Worm (Caenorhabditis elegans): Measurements from ENCODE around the gene pod-2.

The pod-2 gene

ce11 chrII:1151810-1152209, 15.2 kb downstream of the pod-2 start:
- TF ChIP-seq F13C5.2 (tag; optimal IDR thresholded peaks at IDR 0.05) (no peak), tbx-11 (GFP tag; IDR thresholded peaks at IDR 0.05) (no peak)

ce11 chrII:1152732-1153131, 16.1 kb downstream of the pod-2 start:
- TF ChIP-seq ets-7 (tag; optimal IDR thresholded peaks at IDR 0.05) (no peak), flt-1 (GFP tag; IDR thresholded peaks at IDR 0.05) (no peak), F13C5.2 (tag; optimal IDR thresholded peaks at IDR 0.05) (no peak), scrt-1 (GFP tag; IDR thresholded peaks at IDR 0.05) (no peak), tbx-37 (GFP tag; conservative IDR thresholded peaks at IDR 0.05) (no peak)

ce11 chrII:1153299-1153698, 16.7 kb downstream of the pod-2 start:
- TF ChIP-seq hnd-1 (tag; optimal IDR thresholded peaks at IDR 0.05) (no peak), aly-1 (tag; optimal IDR thresholded peaks at IDR 0.05) (no peak), hmg-4 (GFP tag; optimal IDR thresholded peaks at IDR 0.05) (no peak), ceh-36 (tag; optimal IDR thresholded peaks at IDR 0.05) (no peak), B0310.2 (tag; optimal IDR thresholded peaks at IDR 0.05) (no peak), flt-1 (GFP tag; IDR thresholded peaks at IDR 0.05) (peak; percentile 34; the same call in 1 of the 2 replicates), F13C5.2 (tag; optimal IDR thresholded peaks at IDR 0.05) (no peak), scrt-1 (GFP tag; IDR thresholded peaks at IDR 0.05) (0 out of 2 replicates have a peak, but pooled peaks have one; percentile 13)

ce11 chrII:1157135-1157534, 20.6 kb downstream of the pod-2 start:
- no peak for TF ChIP-seq ceh-36 (tag; optimal IDR thresholded peaks at IDR 0.05)
- no peak for TF ChIP-seq ets-7 (tag; optimal IDR thresholded peaks at IDR 0.05)
- no peak for TF ChIP-seq hmg-4 (GFP tag; optimal IDR thresholded peaks at IDR 0.05)
- TF ChIP-seq tra-4 (tag; optimal IDR thresholded peaks at IDR 0.05) = no peak
- no peak for TF ChIP-seq tbx-37 (GFP tag; conservative IDR thresholded peaks at IDR 0.05)
- no peak for TF ChIP-seq aly-1 (tag; optimal IDR thresholded peaks at IDR 0.05)
- no peak for TF ChIP-seq ama-1 (optimal IDR thresholded peaks at IDR 0.05)
- TF ChIP-seq hnd-1 (tag; optimal IDR thresholded peaks at IDR 0.05) = no peak
- TF ChIP-seq scrt-1 (GFP tag; IDR thresholded peaks at IDR 0.05) = no peak
- TF ChIP-seq B0310.2 (tag; optimal IDR thresholded peaks at IDR 0.05) = no peak

ce11 chrII:1159718-1160117, 23.1 kb downstream of the pod-2 start:
- TF ChIP-seq ets-7 (tag; optimal IDR thresholded peaks at IDR 0.05) = no peak
- no peak for TF ChIP-seq pes-1 (GFP tag; IDR thresholded peaks at IDR 0.05)
- TF ChIP-seq aly-1 (tag; optimal IDR thresholded peaks at IDR 0.05) = no peak
- TF ChIP-seq scrt-1 (GFP tag; IDR thresholded peaks at IDR 0.05) = no peak
- no peak for TF ChIP-seq tbx-37 (GFP tag; conservative IDR thresholded peaks at IDR 0.05)
- no peak for TF ChIP-seq F13C5.2 (tag; optimal IDR thresholded peaks at IDR 0.05)
- no peak for TF ChIP-seq hnd-1 (tag; optimal IDR thresholded peaks at IDR 0.05)
- no peak for TF ChIP-seq sea-1 (GFP tag; conservative IDR thresholded peaks at IDR 0.05)
- TF ChIP-seq ceh-36 (tag; optimal IDR thresholded peaks at IDR 0.05) = no peak
- no peak for TF ChIP-seq tbx-11 (GFP tag; IDR thresholded peaks at IDR 0.05)
- TF ChIP-seq flt-1 (GFP tag; IDR thresholded peaks at IDR 0.05) = no peak
- TF ChIP-seq hmbx-1 (tag; optimal IDR thresholded peaks at IDR 0.05) = no peak
- no peak for TF ChIP-seq ama-1 (optimal IDR thresholded peaks at IDR 0.05)
- no peak for TF ChIP-seq B0310.2 (tag; optimal IDR thresholded peaks at IDR 0.05)
- no peak for TF ChIP-seq tra-4 (tag; optimal IDR thresholded peaks at IDR 0.05)
- TF ChIP-seq ceh-13 (GFP tag; optimal IDR thresholded peaks at IDR 0.05) = no peak
- TF ChIP-seq hmg-4 (GFP tag; optimal IDR thresholded peaks at IDR 0.05) = no peak

- TF ChIP-seq sea-1 (GFP tag; conservative IDR thresholded peaks at IDR 0.05) (no peak), hmbx-1 (tag; optimal IDR thresholded peaks at IDR 0.05) (no peak), scrt-1 (GFP tag; IDR thresholded peaks at IDR 0.05) (no peak)
These were observed 26.7 kb downstream of the pod-2 start, which contains the start of gene T23F4.2 for ce11 chrII:1163275-1163674. TSS of gene T23F4.2 (plus strand) at chrII:1163575.

- TF ChIP-seq tbx-11 (GFP tag; IDR thresholded peaks at IDR 0.05) (no peak), flt-1 (GFP tag; IDR thresholded peaks at IDR 0.05) (no peak), F13C5.2 (tag; optimal IDR thresholded peaks at IDR 0.05) (no peak), ets-7 (tag; optimal IDR thresholded peaks at IDR 0.05) (no peak), pes-1 (GFP tag; IDR thresholded peaks at IDR 0.05) (no peak), aly-1 (tag; optimal IDR thresholded peaks at IDR 0.05) (no peak), hmg-4 (GFP tag; optimal IDR thresholded peaks at IDR 0.05) (no peak), B0310.2 (tag; optimal IDR thresholded peaks at IDR 0.05) (no peak), sea-1 (GFP tag; conservative IDR thresholded peaks at IDR 0.05) (no peak), tbx-37 (GFP tag; conservative IDR thresholded peaks at IDR 0.05) (no peak), hnd-1 (tag; optimal IDR thresholded peaks at IDR 0.05) (no peak)
These were observed 34.3 kb downstream of the pod-2 start for ce11 chrII:1170842-1171241.

ce11 chrII:1172080-1172575, 35.5 kb downstream of the pod-2 start, which contains the start of gene dlhd-1:
TSS of gene dlhd-1 (minus strand) at chrII:1172130.
- TF ChIP-seq ets-7 (tag; optimal IDR thresholded peaks at IDR 0.05) (no peak), sea-1 (GFP tag; conservative IDR thresholded peaks at IDR 0.05) (no peak), tra-4 (tag; optimal IDR thresholded peaks at IDR 0.05) (no peak), B0310.2 (tag; optimal IDR thresholded peaks at IDR 0.05) (no peak)

ce11 chrII:1179223-1179622, 42.6 kb downstream of the pod-2 start, which contains the start of gene nas-27:
TSS of gene nas-27 (minus strand) at chrII:1179323.
- TF ChIP-seq ceh-13 (GFP tag; optimal IDR thresholded peaks at IDR 0.05) (no peak), aly-1 (tag; optimal IDR thresholded peaks at IDR 0.05) (no peak), hmg-4 (GFP tag; optimal IDR thresholded peaks at IDR 0.05) (no peak), ama-1 (optimal IDR thresholded peaks at IDR 0.05) (no peak), pes-1 (GFP tag; IDR thresholded peaks at IDR 0.05) (no peak), tbx-11 (GFP tag; IDR thresholded peaks at IDR 0.05) (no peak), hnd-1 (tag; optimal IDR thresholded peaks at IDR 0.05) (no peak), tra-4 (tag; optimal IDR thresholded peaks at IDR 0.05) (no peak), flt-1 (GFP tag; IDR thresholded peaks at IDR 0.05) (no peak), scrt-1 (GFP tag; IDR thresholded peaks at IDR 0.05) (no peak), B0310.2 (tag; optimal IDR thresholded peaks at IDR 0.05) (no peak), tbx-37 (GFP tag; conservative IDR thresholded peaks at IDR 0.05) (no peak), ceh-36 (tag; optimal IDR thresholded peaks at IDR 0.05) (no peak), ets-7 (tag; optimal IDR thresholded peaks at IDR 0.05) (no peak), sea-1 (GFP tag; conservative IDR thresholded peaks at IDR 0.05) (no peak), F13C5.2 (tag; optimal IDR thresholded peaks at IDR 0.05) (no peak), hmbx-1 (tag; optimal IDR thresholded peaks at IDR 0.05) (no peak)

Measured in whole organism, early embryonic.